Worm (Caenorhabditis elegans) whole organism, L2 larva: ENCODE measurements around the gene H03A11.2.

Source experiments
- C34F6.9 ChIP-seq: fragments of 150-350 bp; optimal IDR thresholded peaks from 2 replicates; lab custom pipeline; 2014; ENCODE audit warnings: missing biosample characterization, missing genetic modification characterization
- F13H6.1 ChIP-seq: sonication (generic microtip); optimal IDR thresholded peaks from 2 replicates; lab custom pipeline; 2016; ENCODE audit warnings: missing genetic modification characterization, missing compliant biosample characterization
- R02D3.7 ChIP-seq: fragments of 150-350 bp; optimal IDR thresholded peaks from 2 replicates; lab custom pipeline; 2014; ENCODE audit warnings: missing biosample characterization, missing genetic modification characterization
- Y55F3AM.14 ChIP-seq: fragments of 200-800 bp; sonication (Bioruptor generic); optimal IDR thresholded peaks from 2 replicates; lab custom pipeline; 2018; ENCODE audit warnings: mild to moderate bottlenecking, missing genetic modification characterization, missing compliant biosample characterization
- ZK546.5 ChIP-seq: sonication (generic microtip); optimal IDR thresholded peaks from 2 replicates; lab custom pipeline; 2017; ENCODE audit warnings: missing biosample characterization, missing genetic modification characterization
- alr-1 ChIP-seq: fragments of 150-350 bp; optimal IDR thresholded peaks from 2 replicates; lab custom pipeline; 2014; ENCODE audit warnings: missing biosample characterization, missing genetic modification characterization
- aly-2 ChIP-seq: fragments of 150-350 bp; optimal IDR thresholded peaks from 2 replicates; lab custom pipeline; 2014; ENCODE audit warnings: missing biosample characterization, missing genetic modification characterization
- ama-1 ChIP-seq: fragments of 150-350 bp; optimal IDR thresholded peaks from 2 replicates; lab custom pipeline; 2018; ENCODE audit warnings: inconsistent platforms
- blmp-1 ChIP-seq: sonication (generic microtip); optimal IDR thresholded peaks from 2 replicates; lab custom pipeline; 2017; ENCODE audit warnings: missing genetic modification characterization, mild to moderate bottlenecking, missing compliant biosample characterization, antibody characterized with exemption, moderate library complexity; ENCODE audit not compliant: insufficient read depth
- ceh-16 ChIP-seq: fragments of 150-350 bp; optimal IDR thresholded peaks from 2 replicates; lab custom pipeline; 2014; ENCODE audit warnings: missing biosample characterization, missing genetic modification characterization
- ceh-82 ChIP-seq: fragments of 150-350 bp; optimal IDR thresholded peaks from 2 replicates; lab custom pipeline; 2014; ENCODE audit warnings: missing biosample characterization, missing genetic modification characterization
- crh-2 ChIP-seq: sonication (generic microtip); optimal IDR thresholded peaks from 2 replicates; lab custom pipeline; 2017; ENCODE audit warnings: missing biosample characterization, missing genetic modification characterization
- dmd-4 ChIP-seq: sonication (generic microtip); optimal IDR thresholded peaks from 2 replicates; lab custom pipeline; 2017; ENCODE audit warnings: missing biosample characterization, missing genetic modification characterization
- egl-27 ChIP-seq: sonication (generic microtip); optimal IDR thresholded peaks from 3 replicates; lab custom pipeline; 2017; ENCODE audit warnings: missing biosample characterization, missing genetic modification reagents, missing genetic modification characterization
- elt-1 ChIP-seq: fragments of 150-350 bp; optimal IDR thresholded peaks from 2 replicates; lab custom pipeline; 2014; ENCODE audit warnings: missing biosample characterization, missing genetic modification characterization
- elt-3 ChIP-seq: sonication (generic microtip); optimal IDR thresholded peaks from 2 replicates; lab custom pipeline; 2017; ENCODE audit warnings: missing biosample characterization, missing genetic modification characterization
- fos-1 ChIP-seq: fragments of 150-350 bp; optimal IDR thresholded peaks from 2 replicates; lab custom pipeline; 2014; ENCODE audit warnings: missing biosample characterization, missing genetic modification characterization
- gmeb-1 ChIP-seq: fragments of 150-350 bp; optimal IDR thresholded peaks from 2 replicates; lab custom pipeline; 2014; ENCODE audit warnings: missing biosample characterization, missing genetic modification characterization
- lin-11 ChIP-seq: fragments of 150-350 bp; sonication (generic microtip); optimal IDR thresholded peaks from 2 replicates; lab custom pipeline; 2014; ENCODE audit warnings: missing biosample characterization, missing genetic modification characterization, inconsistent platforms, mixed read lengths
- lin-13 ChIP-seq: fragments of 150-350 bp; optimal IDR thresholded peaks from 2 replicates; lab custom pipeline; 2014; ENCODE audit warnings: missing biosample characterization, missing genetic modification reagents, missing genetic modification characterization
- lin-39 ChIP-seq: fragments of 150-350 bp; optimal IDR thresholded peaks from 2 replicates; lab custom pipeline; 2014; ENCODE audit warnings: missing biosample characterization, missing genetic modification reagents, missing genetic modification characterization
- lsy-2 ChIP-seq, 2 experiments: fragments of 150-350 bp in 1 of 2; sonication (generic microtip) in 1 of 2; optimal IDR thresholded peaks; 2 replicates each; lab custom pipeline; 2014 to 2017; ENCODE audit warnings: missing biosample characterization in 2 of 2, missing genetic modification characterization in 2 of 2
- mab-5 ChIP-seq: fragments of 150-350 bp; optimal IDR thresholded peaks from 2 replicates; lab custom pipeline; 2014; ENCODE audit warnings: missing biosample characterization, missing genetic modification characterization
- mbf-1 ChIP-seq: sonication (generic microtip); optimal IDR thresholded peaks from 2 replicates; lab custom pipeline; 2017; ENCODE audit warnings: missing biosample characterization, missing genetic modification characterization
- mdl-1 ChIP-seq, 2 experiments: fragments of 150-350 bp in 1 of 2; sonication (generic microtip) in 1 of 2; optimal IDR thresholded peaks; 2 replicates each; lab custom pipeline; 2017; ENCODE audit warnings: missing biosample characterization in 2 of 2, missing genetic modification characterization in 2 of 2
- nhr-10 ChIP-seq: sonication (generic microtip); optimal IDR thresholded peaks from 2 replicates; lab custom pipeline; 2017; ENCODE audit warnings: missing biosample characterization, missing genetic modification characterization
- nhr-11 ChIP-seq: fragments of 150-350 bp; optimal IDR thresholded peaks from 2 replicates; lab custom pipeline; 2014; ENCODE audit warnings: missing biosample characterization, missing genetic modification characterization
- nhr-12 ChIP-seq: fragments of 150-350 bp; optimal IDR thresholded peaks from 2 replicates; lab custom pipeline; 2014; ENCODE audit warnings: missing biosample characterization, missing genetic modification characterization
- nhr-129 ChIP-seq: fragments of 150-350 bp; optimal IDR thresholded peaks from 2 replicates; lab custom pipeline; 2014; ENCODE audit warnings: missing biosample characterization, missing genetic modification characterization
- nhr-21 ChIP-seq: fragments of 150-350 bp; optimal IDR thresholded peaks from 2 replicates; lab custom pipeline; 2014; ENCODE audit warnings: missing biosample characterization, missing genetic modification characterization
- nhr-23 ChIP-seq: fragments of 150-350 bp; optimal IDR thresholded peaks from 2 replicates; lab custom pipeline; 2014; ENCODE audit warnings: missing biosample characterization, missing genetic modification reagents, missing genetic modification characterization
- nhr-237 ChIP-seq: fragments of 150-350 bp; optimal IDR thresholded peaks from 2 replicates; lab custom pipeline; 2014; ENCODE audit warnings: missing biosample characterization, missing genetic modification characterization
- nhr-25 ChIP-seq: fragments of 150-350 bp; sonication (generic microtip); optimal IDR thresholded peaks from 3 replicates; lab custom pipeline; 2014; ENCODE audit warnings: missing biosample characterization, missing genetic modification characterization
- nhr-6 ChIP-seq: fragments of 150-350 bp; optimal IDR thresholded peaks from 2 replicates; lab custom pipeline; 2014; ENCODE audit warnings: missing biosample characterization, missing genetic modification characterization
- nhr-77 ChIP-seq: fragments of 150-350 bp; optimal IDR thresholded peaks from 2 replicates; lab custom pipeline; 2014; ENCODE audit warnings: missing biosample characterization, missing genetic modification characterization
- peb-1 ChIP-seq: fragments of 150-350 bp; optimal IDR thresholded peaks from 2 replicates; lab custom pipeline; 2014; ENCODE audit warnings: missing biosample characterization, missing genetic modification characterization
- sem-4 ChIP-seq: fragments of 150-350 bp; optimal IDR thresholded peaks from 2 replicates; lab custom pipeline; 2014; ENCODE audit warnings: missing biosample characterization, missing genetic modification reagents, missing genetic modification characterization
- skn-1 ChIP-seq: sonication (generic microtip); optimal IDR thresholded peaks from 2 replicates; lab custom pipeline; 2017; ENCODE audit warnings: missing biosample characterization, missing genetic modification characterization
- sma-3 ChIP-seq: sonication (generic microtip); optimal IDR thresholded peaks from 2 replicates; lab custom pipeline; 2016; ENCODE audit warnings: missing genetic modification reagents, missing genetic modification characterization, missing compliant biosample characterization
- sma-9 ChIP-seq, 2 experiments: fragments of 150-350 bp in 1 of 2; sonication (generic microtip) in 1 of 2; optimal IDR thresholded peaks; 2 replicates each; lab custom pipeline; 2014 to 2016; ENCODE audit warnings: missing genetic modification characterization in 2 of 2, mild to moderate bottlenecking in 1 of 2, missing biosample characterization in 1 of 2, missing compliant biosample characterization in 1 of 2, missing genetic modification reagents in 1 of 2, moderate library complexity in 1 of 2
- snpc-4 ChIP-seq: fragments of 150-350 bp; optimal IDR thresholded peaks from 2 replicates; lab custom pipeline; 2014; ENCODE audit warnings: missing biosample characterization, missing genetic modification characterization
- unc-39 ChIP-seq: fragments of 150-350 bp; optimal IDR thresholded peaks from 2 replicates; lab custom pipeline; 2014; ENCODE audit warnings: missing biosample characterization, missing genetic modification characterization
- unc-55 ChIP-seq: fragments of 150-350 bp; sonication (generic microtip); optimal IDR thresholded peaks from 3 replicates; lab custom pipeline; 2014; ENCODE audit warnings: missing biosample characterization, missing genetic modification reagents, missing genetic modification characterization
- unc-62 ChIP-seq: fragments of 150-350 bp; optimal IDR thresholded peaks from 2 replicates; lab custom pipeline; 2014; ENCODE audit warnings: missing biosample characterization, missing genetic modification reagents, missing genetic modification characterization
- zag-1 ChIP-seq: fragments of 150-350 bp; optimal IDR thresholded peaks from 2 replicates; lab custom pipeline; 2014; ENCODE audit warnings: missing biosample characterization, missing genetic modification characterization
- ztf-1 ChIP-seq: fragments of 200-800 bp; sonication (Bioruptor generic); conservative IDR thresholded peaks from 2 replicates; pipeline ENCODE4 v1.3.6; 2022; ENCODE audit warnings: missing genetic modification characterization, missing compliant biosample characterization
- ztf-11 ChIP-seq: sonication (generic microtip); optimal IDR thresholded peaks from 2 replicates; lab custom pipeline; 2017; ENCODE audit warnings: missing biosample characterization, missing genetic modification characterization
- ztf-4 ChIP-seq: fragments of 150-350 bp; optimal IDR thresholded peaks from 2 replicates; lab custom pipeline; 2014; ENCODE audit warnings: missing biosample characterization, missing genetic modification characterization

The H03A11.2 gene

DNA sequence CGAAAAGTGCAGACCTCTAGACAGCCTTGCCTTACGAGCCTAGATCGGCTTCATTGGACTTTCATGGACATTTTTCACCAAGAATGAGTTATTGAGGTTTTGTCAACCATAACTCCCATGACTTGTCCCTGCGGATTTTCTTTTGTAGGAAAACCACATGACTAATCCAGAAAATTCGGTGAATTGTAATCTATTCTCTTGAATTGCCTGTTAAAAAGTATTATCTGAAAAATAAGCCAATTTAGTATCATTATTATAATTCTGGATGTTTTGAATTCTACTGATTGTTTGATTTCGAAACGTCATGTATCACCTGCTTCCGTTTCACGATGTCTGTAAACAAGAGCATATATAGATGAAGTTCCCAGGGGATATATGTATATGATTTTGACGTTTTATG is 41.9 kb downstream of the H03A11.2 start:
- TF ChIP-seq skn-1 (tag; lab: Kevin White, UChicago) = peak; percentile 42
- no peak for TF ChIP-seq ceh-82

ce11 chrX:15181454-15181853 is 49.0 kb downstream of the H03A11.2 start, which contains the start of gene pkhm-2:
TSS of gene pkhm-2 (minus strand) at chrX:15181465.
- TF ChIP-seq ztf-4 (peak; percentile 47), nhr-129 (peak; percentile 93), mbf-1 (tag; lab: Kevin White, UChicago) (no peak), ztf-11 (no peak), snpc-4 (tag; lab: Kevin White, UChicago) (peak; percentile 86), aly-2 (tag; lab: Kevin White, UChicago) (no peak), sem-4 (peak; percentile 84), sma-3 (GFP tag; lab: Kevin White, UChicago) (peak; percentile 94), peb-1 (tag; lab: Kevin White, UChicago) (no peak), nhr-6 (tag; lab: Kevin White, UChicago) (peak; percentile 58), nhr-25 (tag; lab: Kevin White, UChicago) (peak; percentile 92), gmeb-1 (tag; lab: Kevin White, UChicago) (peak; percentile 86), ZK546.5 (tag; lab: Kevin White, UChicago) (no peak), unc-62 (GFP tag; lab: Kevin White, UChicago) (peak; percentile 38), elt-3 (tag; lab: Kevin White, UChicago) (no peak), skn-1 (tag; lab: Kevin White, UChicago) (peak; percentile 22), nhr-11 (tag; lab: Kevin White, UChicago) (no peak), ceh-16 (tag; lab: Kevin White, UChicago) (peak; percentile 62), dmd-4 (tag; lab: Kevin White, UChicago) (no peak), sma-9 (GFP tag; optimal IDR thresholded peaks at IDR 0.05; lab: Kevin White, UChicago) (peak; percentile 96), sma-9 (tag; optimal IDR thresholded peaks at IDR 0.05; lab: Kevin White, UChicago) (no peak), R02D3.7 (tag; lab: Kevin White, UChicago) (peak; percentile 3), unc-39 (no peak), ztf-1 (GFP tag; lab: Robert Waterston, UW) (no peak), blmp-1 (tag; lab: Kevin White, UChicago) (peak; percentile 90), lin-13 (GFP tag; lab: Kevin White, UChicago) (peak; percentile 87), egl-27 (tag; lab: Kevin White, UChicago) (peak; percentile 87), nhr-23 (tag; lab: Kevin White, UChicago) (no peak), lsy-2 (tag; optimal IDR thresholded peaks at IDR 0.05; lab: Kevin White, UChicago) (peak; percentile 75 to 88), ceh-82 (peak; percentile 2), lin-39 (tag; lab: Kevin White, UChicago) (no peak), nhr-237 (tag; lab: Kevin White, UChicago) (peak; percentile 65), nhr-77 (tag; lab: Kevin White, UChicago) (no peak), alr-1 (no peak), mab-5 (tag; lab: Kevin White, UChicago) (peak; percentile 74), ama-1 (no peak), nhr-10 (tag; lab: Kevin White, UChicago) (peak; percentile 77), mdl-1 (tag; optimal IDR thresholded peaks at IDR 0.05; lab: Kevin White, UChicago) (peak in 1 of 2 experiments; percentile 48), crh-2 (tag; lab: Kevin White, UChicago) (peak; percentile 92), elt-1 (tag; lab: Kevin White, UChicago) (no peak), unc-55 (peak; percentile 81), fos-1 (tag; lab: Kevin White, UChicago) (peak; percentile 90), F13H6.1 (tag; lab: Kevin White, UChicago) (peak; percentile 94), C34F6.9 (peak; percentile 88), nhr-21 (peak; percentile 85), zag-1 (tag; lab: Kevin White, UChicago) (peak; percentile 14), lin-11 (tag; lab: Kevin White, UChicago) (peak; percentile 74), nhr-12 (tag; lab: Kevin White, UChicago) (no peak), Y55F3AM.14 (GFP tag; lab: Kevin White, UChicago) (peak; percentile 17)
